Fruit fly (Drosophila melanogaster) whole organism, pupa: ENCODE data around the gene CG45067.

Experiments used
- CG10348 ChIP-seq: fragments of 200-800 bp; sonication (Bioruptor generic); IDR thresholded peaks from 2 replicates; pipeline ENCODE4 v1.3.6; 2022; ENCODE audit warnings: missing biosample characterization, missing genetic modification characterization
- CG12605 ChIP-seq: fragments of 200-800 bp; sonication (Bioruptor generic); IDR thresholded peaks from 2 replicates; pipeline ENCODE4 v1.3.6; 2022; ENCODE audit warnings: missing biosample characterization, missing genetic modification characterization
- CG13204 ChIP-seq: fragments of 200-800 bp; sonication (Bioruptor generic); optimal IDR thresholded peaks from 2 replicates; lab custom pipeline; 2018; ENCODE audit warnings: missing biosample characterization, mild to moderate bottlenecking, missing genetic modification characterization, moderate library complexity
- CG15710 ChIP-seq: fragments of 200-800 bp; sonication (Bioruptor generic); optimal IDR thresholded peaks from 2 replicates; lab custom pipeline; 2018; ENCODE audit warnings: missing biosample characterization, mild to moderate bottlenecking, missing genetic modification characterization, moderate library complexity
- CG8301 ChIP-seq: fragments of 200-800 bp; sonication (Bioruptor generic); optimal IDR thresholded peaks from 2 replicates; lab custom pipeline; 2018; ENCODE audit warnings: missing biosample characterization, mild to moderate bottlenecking, missing genetic modification characterization
- D1 ChIP-seq: fragments of 200-800 bp; sonication (Bioruptor generic); optimal IDR thresholded peaks from 2 replicates; lab custom pipeline; 2018; ENCODE audit warnings: missing biosample characterization, mild to moderate bottlenecking, missing genetic modification characterization, moderate library complexity
- Pif1B ChIP-seq: fragments of 200-800 bp; sonication (Bioruptor generic); optimal IDR thresholded peaks from 3 replicates; lab custom pipeline; 2016; ENCODE audit warnings: missing biosample characterization, missing genetic modification characterization
- Snoo ChIP-seq: fragments of 200-800 bp; sonication (Bioruptor generic); optimal IDR thresholded peaks from 3 replicates; lab custom pipeline; 2017; ENCODE audit warnings: missing biosample characterization, mild to moderate bottlenecking, missing genetic modification characterization, inconsistent platforms
- gl ChIP-seq: fragments of 200-800 bp; sonication (Bioruptor generic); optimal IDR thresholded peaks from 2 replicates; lab custom pipeline; 2018; ENCODE audit warnings: missing biosample characterization, mild to moderate bottlenecking, missing genetic modification characterization

dm6 chr3L:3108040-3108615 lies 6.1 kb downstream of the CG45067 start:
- TF ChIP-seq gl (no peak), D1 (tag; lab: Kevin White, UChicago) (no peak), CG13204 (GFP tag; lab: Kevin White, UChicago) (no peak), Snoo (tag; lab: Kevin White, UChicago) (no peak), CG10348 (GFP tag; lab: Robert Waterston, UW) (no peak), CG15710 (tag; lab: Kevin White, UChicago) (no peak), CG8301 (no peak), Pif1B (GFP tag; lab: Kevin White, UChicago) (no peak), CG12605 (GFP tag; lab: Robert Waterston, UW) (no peak)
